Worm (Caenorhabditis elegans): ENCODE data around the gene K12H6.9.

The K12H6.9 gene

DNA sequence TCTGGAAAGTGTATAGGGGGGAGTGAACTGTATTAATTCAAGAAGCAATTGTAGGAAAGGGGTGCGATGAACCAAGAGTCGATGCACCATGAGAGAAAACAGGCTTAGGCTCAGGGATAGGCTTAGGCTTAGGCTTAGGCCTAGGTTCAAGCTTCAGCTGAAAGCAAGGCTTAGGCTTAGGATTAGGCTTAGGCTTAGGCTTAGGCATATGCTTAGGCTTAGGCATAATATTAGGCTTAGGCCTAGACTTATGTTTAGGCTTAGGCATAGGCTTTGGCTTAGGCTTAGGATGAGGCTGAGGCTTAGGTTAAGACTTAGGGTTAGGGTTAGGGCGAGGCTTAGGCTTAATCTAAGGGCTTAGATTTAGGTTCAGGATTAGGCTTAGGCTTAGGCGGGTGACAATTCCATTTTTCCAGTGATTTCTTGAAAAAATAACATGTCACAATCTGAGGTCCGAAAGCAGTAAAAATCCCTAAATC lies 38.4 kb downstream of the K12H6.9 start:
- TF ChIP-seq unc-62 (GFP tag; optimal IDR thresholded peaks at IDR 0.05): no peak

- TF ChIP-seq unc-62 (GFP tag; optimal IDR thresholded peaks at IDR 0.05): no peak
These were observed 40.0 kb downstream of the K12H6.9 start, which contains the start of gene Y110A2AL.5 for ce11 chrII:2864229-2864628. Gene Y110A2AL.5, plus strand, starts transcription at chrII:2864529.

- no peak for TF ChIP-seq unc-62 (GFP tag; optimal IDR thresholded peaks at IDR 0.05)
These were observed 41.2 kb downstream of the K12H6.9 start for ce11 chrII:2865355-2865754.

- no peak for TF ChIP-seq unc-62 (GFP tag; optimal IDR thresholded peaks at IDR 0.05)
These were observed 42.4 kb downstream of the K12H6.9 start, which contains the start of the genes Y110A2AL.9 and Y110A2AL.3 for ce11 chrII:2866541-2867124. Gene Y110A2AL.9, minus strand, starts transcription at chrII:2866641. Gene Y110A2AL.3, plus strand, starts transcription at chrII:2867074.

DNA sequence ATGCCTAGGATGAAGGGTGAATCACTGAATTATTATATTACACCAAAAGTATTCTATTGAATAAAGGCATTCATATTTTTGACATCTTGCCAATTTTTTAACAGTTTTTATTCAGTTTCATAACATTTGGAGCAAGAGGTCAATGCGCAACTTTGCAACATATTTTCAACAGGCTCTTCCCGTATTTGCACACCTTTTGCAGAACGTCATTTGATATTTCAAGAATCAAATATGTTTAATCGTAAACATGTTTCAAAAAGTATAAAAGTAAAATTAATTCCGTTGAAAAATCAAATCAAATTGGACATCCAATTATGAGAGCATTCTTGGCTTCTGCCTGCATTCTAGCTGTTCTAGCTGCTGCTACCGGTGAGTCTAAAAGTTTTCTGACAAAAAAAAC lies 43.5 kb downstream of the K12H6.9 start, which contains the start of gene Y110A2AL.2:
TSS of gene Y110A2AL.2 (plus strand) at position 301 of the 400 bp plus-strand sequence.
- TF ChIP-seq unc-62 (GFP tag; optimal IDR thresholded peaks at IDR 0.05): no peak

ce11 chrII:2871816-2872215 lies 47.6 kb downstream of the K12H6.9 start, which contains the start of gene Y110A2AL.10:
Gene Y110A2AL.10, minus strand, starts transcription at chrII:2871916.
- TF ChIP-seq unc-62 (GFP tag; optimal IDR thresholded peaks at IDR 0.05): no peak

Measured in whole organism, dauer.